Worm (Caenorhabditis elegans) whole organism, mixed stage, embryonic: ENCODE data around the gene ZK809.1.

Experiments
- M03D4.4 ChIP-seq: sonication (generic microtip); optimal IDR thresholded peaks from 2 replicates; lab custom pipeline; 2017; ENCODE audit warnings: mild to moderate bottlenecking, missing genetic modification characterization, missing compliant biosample characterization
- cnd-1 ChIP-seq: fragments of 200-800 bp; sonication (Bioruptor generic); optimal IDR thresholded peaks from 2 replicates; lab custom pipeline; 2018; ENCODE audit warnings: mild to moderate bottlenecking, missing genetic modification characterization, missing compliant biosample characterization
- drap-1 ChIP-seq: fragments of 200-800 bp; sonication (Bioruptor generic); optimal IDR thresholded peaks from 3 replicates; lab custom pipeline; 2018; ENCODE audit warnings: mild to moderate bottlenecking, missing genetic modification characterization, missing compliant biosample characterization
- elt-1 ChIP-seq: sonication (generic microtip); optimal IDR thresholded peaks from 2 replicates; lab custom pipeline; 2017; ENCODE audit warnings: missing genetic modification characterization, mild to moderate bottlenecking, missing compliant biosample characterization, antibody characterized with exemption, moderate library complexity, borderline replicate concordance; ENCODE audit not compliant: insufficient read depth
- nhr-12 ChIP-seq: fragments of 150-350 bp; optimal IDR thresholded peaks from 2 replicates; lab custom pipeline; 2014; ENCODE audit warnings: missing biosample characterization, missing genetic modification characterization
- nhr-28 ChIP-seq: fragments of 150-350 bp; optimal IDR thresholded peaks from 2 replicates; lab custom pipeline; 2014; ENCODE audit warnings: missing biosample characterization, missing genetic modification characterization
- nhr-76 ChIP-seq: sonication (generic microtip); optimal IDR thresholded peaks from 2 replicates; lab custom pipeline; 2017; ENCODE audit warnings: missing biosample characterization, missing genetic modification characterization
- pha-4 ChIP-seq: fragments of 150-350 bp; optimal IDR thresholded peaks from 2 replicates; lab custom pipeline; 2018; ENCODE audit warnings: missing biosample characterization, missing genetic modification reagents, missing genetic modification characterization
- snpc-4 ChIP-seq: fragments of 150-350 bp; optimal IDR thresholded peaks from 2 replicates; lab custom pipeline; 2014; ENCODE audit warnings: missing biosample characterization, missing genetic modification characterization
- unc-39 ChIP-seq: fragments of 150-350 bp; optimal IDR thresholded peaks from 2 replicates; lab custom pipeline; 2014; ENCODE audit warnings: missing biosample characterization, missing genetic modification characterization
- unc-62 ChIP-seq: fragments of 150-350 bp; optimal IDR thresholded peaks from 2 replicates; lab custom pipeline; 2014; ENCODE audit warnings: missing biosample characterization, missing genetic modification reagents, missing genetic modification characterization

DNA sequence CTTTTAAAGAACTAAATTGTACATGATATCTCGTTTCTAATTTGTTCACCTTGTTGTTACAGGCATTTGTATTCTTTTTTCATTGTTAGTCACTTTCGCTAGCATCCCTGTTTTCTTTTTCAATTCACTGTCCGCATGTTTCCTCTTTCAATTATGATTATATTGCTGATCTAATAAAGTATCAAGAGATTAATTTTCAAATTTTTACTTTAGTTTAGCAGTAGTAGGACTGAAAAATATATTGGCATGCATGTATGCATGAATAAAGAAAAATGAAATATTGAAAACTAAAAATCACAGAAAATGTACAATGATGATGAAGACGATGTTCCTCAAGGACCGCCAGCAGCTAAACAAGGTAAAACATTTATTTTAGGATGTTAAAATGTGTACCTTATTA, 3.9 kb upstream of the ZK809.1 start, which contains the start of gene rbm-17:
- TF ChIP-seq pha-4 (tag; lab: Kevin White, UChicago): no peak
- TF ChIP-seq nhr-12 (tag; lab: Kevin White, UChicago): no peak
- TF ChIP-seq unc-39 (tag; lab: Kevin White, UChicago): no peak
- TF ChIP-seq M03D4.4 (tag; lab: Kevin White, UChicago): no peak
- TF ChIP-seq unc-62 (GFP tag; lab: Kevin White, UChicago): no peak
- TF ChIP-seq drap-1 (GFP tag; lab: Kevin White, UChicago): no peak
- no peak for TF ChIP-seq cnd-1 (tag; lab: Kevin White, UChicago)
- TF ChIP-seq elt-1 (tag; lab: Kevin White, UChicago): no peak
- TF ChIP-seq snpc-4 (tag; lab: Kevin White, UChicago): no peak
- no peak for TF ChIP-seq nhr-28 (tag; lab: Kevin White, UChicago)
- no peak for TF ChIP-seq nhr-76 (tag; lab: Kevin White, UChicago)
